Fruit fly (Drosophila melanogaster): Measurements from ENCODE around the gene Nna1.
A peak's percentile ranks its signal among the peaks of the same experiment; 100 is the strongest.

Gene Nna1

DNA sequence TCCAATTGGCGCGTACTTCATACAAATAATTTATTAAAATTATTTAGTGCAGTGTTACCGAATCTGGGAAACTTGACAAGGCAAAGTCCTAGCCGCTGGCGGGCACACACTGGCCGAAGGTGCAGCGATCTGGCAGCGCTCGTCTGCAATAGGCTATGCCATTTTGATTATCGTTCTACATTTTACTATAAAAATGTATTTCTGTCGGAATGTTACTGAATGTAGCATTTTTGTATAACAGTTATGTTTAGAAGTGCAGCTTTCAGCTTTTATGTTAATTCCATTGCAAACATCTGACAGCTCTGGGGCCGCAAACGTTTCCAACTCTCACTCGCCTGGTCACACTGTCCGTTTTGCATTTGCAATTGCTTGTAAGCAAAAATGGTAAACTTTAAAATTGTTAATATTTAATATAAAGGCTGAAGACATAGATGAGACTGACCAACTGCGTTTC is 52.5 kb downstream of the Nna1 start, which contains the start of gene Grip91 (continued):
- no peak for TF ChIP-seq pfk (GFP tag; optimal IDR thresholded peaks at IDR 0.05)
- TF ChIP-seq CG17361 (GFP tag; IDR thresholded peaks at IDR 0.05) = no peak; the same call in 2 of the 3 replicates
- no peak for TF ChIP-seq Lim3 (GFP tag; IDR thresholded peaks at IDR 0.05)
- TF ChIP-seq tup (GFP tag; optimal IDR thresholded peaks at IDR 0.05) = no peak
- no peak for TF ChIP-seq CG16815 (GFP tag; optimal IDR thresholded peaks at IDR 0.05)
- TF ChIP-seq fd64A (GFP tag; optimal IDR thresholded peaks at IDR 0.05) = no peak
- TF ChIP-seq CG12071 (GFP tag; optimal IDR thresholded peaks at IDR 0.05) = no peak
- no peak for TF ChIP-seq emc (GFP tag; optimal IDR thresholded peaks at IDR 0.05)
- no peak for TF ChIP-seq ttk (GFP tag; IDR thresholded peaks at IDR 0.05)
- TF ChIP-seq Bdp1 (GFP tag; optimal IDR thresholded peaks at IDR 0.05) = no peak
- 0 out of 4 replicates have a peak, but pooled peaks have one; percentile 38 for TF ChIP-seq Dll (GFP tag; IDR thresholded peaks at IDR 0.05; ENCODE audit: partially characterized antibody)
- no peak for TF ChIP-seq CG14667 (GFP tag; IDR thresholded peaks at IDR 0.05)
- no peak for TF ChIP-seq Stat92E (GFP tag; optimal IDR thresholded peaks at IDR 0.05)
- no peak for TF ChIP-seq crol (GFP tag; IDR thresholded peaks at IDR 0.05)
- TF ChIP-seq CG1529 (GFP tag; optimal IDR thresholded peaks at IDR 0.05) = no peak
- TF ChIP-seq dysf (GFP tag; IDR thresholded peaks at IDR 0.05) = no peak
- no peak for TF ChIP-seq CG6791 (GFP tag; IDR thresholded peaks at IDR 0.05; ENCODE audit: partially characterized antibody)
- TF ChIP-seq CG15479 (GFP tag; optimal IDR thresholded peaks at IDR 0.05) = no peak
- no peak for TF ChIP-seq fd96Cb (tag; optimal IDR thresholded peaks at IDR 0.05)
- no peak for TF ChIP-seq Vsx1 (GFP tag; optimal IDR thresholded peaks at IDR 0.05)
- TF ChIP-seq CG5245 (GFP tag; optimal IDR thresholded peaks at IDR 0.05) = no peak
- TF ChIP-seq lov (optimal IDR thresholded peaks at IDR 0.05) = no peak
- no peak for TF ChIP-seq lov (GFP tag; IDR thresholded peaks at IDR 0.05)
- peak; percentile 4 for TF ChIP-seq CG30403 (GFP tag; optimal IDR thresholded peaks at IDR 0.05)
- TF ChIP-seq cad (GFP tag; optimal IDR thresholded peaks at IDR 0.05) = no peak
- TF ChIP-seq CG9876 (GFP tag; optimal IDR thresholded peaks at IDR 0.05) = no peak
- TF ChIP-seq CG10979 (tag; optimal IDR thresholded peaks at IDR 0.05) = no peak
- no peak for TF ChIP-seq az2 (GFP tag; optimal IDR thresholded peaks at IDR 0.05)
- TF ChIP-seq HmgZ (tag; optimal IDR thresholded peaks at IDR 0.05) = peak; percentile 41
- no peak for TF ChIP-seq CTCF (GFP tag; optimal IDR thresholded peaks at IDR 0.05)
- TF ChIP-seq caup (GFP tag; optimal IDR thresholded peaks at IDR 0.05; ENCODE audit: severe bottlenecking) = no peak
- no peak for TF ChIP-seq eve (GFP tag; optimal IDR thresholded peaks at IDR 0.05)
- no peak for TF ChIP-seq CG31441 (GFP tag; IDR thresholded peaks at IDR 0.05)
- no peak for TF ChIP-seq CG6689 (GFP tag; IDR thresholded peaks at IDR 0.05)
- no peak for TF ChIP-seq CG7786 (GFP tag; optimal IDR thresholded peaks at IDR 0.05)
- no peak for TF ChIP-seq CG15696 (tag; optimal IDR thresholded peaks at IDR 0.05)
- no peak for TF ChIP-seq Hr39 (optimal IDR thresholded peaks at IDR 0.05)
- TF ChIP-seq Hr51 (GFP tag; optimal IDR thresholded peaks at IDR 0.05) = no peak
- TF ChIP-seq kni (GFP tag; optimal IDR thresholded peaks at IDR 0.05) = no peak
- TF ChIP-seq Side (GFP tag; optimal IDR thresholded peaks at IDR 0.05) = no peak
- no peak for TF ChIP-seq pan (optimal IDR thresholded peaks at IDR 0.05)
- TF ChIP-seq pan (GFP tag; optimal IDR thresholded peaks at IDR 0.05 in 1 of 2, IDR thresholded peaks at IDR 0.05 in 1 of 2) = no peak
- TF ChIP-seq nom (GFP tag; optimal IDR thresholded peaks at IDR 0.05) = no peak
- TF ChIP-seq pum (GFP tag; optimal IDR thresholded peaks at IDR 0.05) = no peak
- no peak for TF ChIP-seq CG17385 (GFP tag; optimal IDR thresholded peaks at IDR 0.05)
- peak; percentile 57 for TF ChIP-seq CG4617 (GFP tag; optimal IDR thresholded peaks at IDR 0.05; ENCODE audit: borderline replicate concordance)
- no peak for TF ChIP-seq Asciz (GFP tag; optimal IDR thresholded peaks at IDR 0.05)
- no peak for TF ChIP-seq CG11696 (GFP tag; IDR thresholded peaks at IDR 0.05)
- TF ChIP-seq CG7556 (GFP tag; optimal IDR thresholded peaks at IDR 0.05) = no peak
- TF ChIP-seq Tbp (GFP tag; optimal IDR thresholded peaks at IDR 0.05) = no peak
- no peak for TF ChIP-seq ap (GFP tag; IDR thresholded peaks at IDR 0.05)
- TF ChIP-seq CG17612 (GFP tag; IDR thresholded peaks at IDR 0.05) = no peak
- no peak for TF ChIP-seq CG12104 (GFP tag; optimal IDR thresholded peaks at IDR 0.05)
